Worm (Caenorhabditis elegans): ENCODE results near the gene nhr-45.

Gene nhr-45

ce11 chrX:4660268-4660880, at the start of gene nhr-45:
Gene nhr-45 (minus strand): TSS chrX:4660318.
- no peak for TF ChIP-seq unc-62 (GFP tag; optimal IDR thresholded peaks at IDR 0.05)

- TF ChIP-seq unc-62 (GFP tag; optimal IDR thresholded peaks at IDR 0.05) = no peak
Observed at ce11 chrX:4706755-4707226, 46.7 kb upstream of the nhr-45 start, which contains the start of gene dhhc-10. Gene dhhc-10 (plus strand): TSS chrX:4707176.

- no peak for TF ChIP-seq unc-62 (GFP tag; optimal IDR thresholded peaks at IDR 0.05)
Observed at ce11 chrX:4705666-4706065, 45.5 kb upstream of the nhr-45 start.

- no peak for TF ChIP-seq unc-62 (GFP tag; optimal IDR thresholded peaks at IDR 0.05)
Observed at ce11 chrX:4704877-4705276, 44.8 kb upstream of the nhr-45 start, which contains the start of gene aqp-8. Gene aqp-8 (minus strand): TSS chrX:4704977.

ce11 chrX:4700083-4700482, 40.0 kb upstream of the nhr-45 start:
- no peak for TF ChIP-seq unc-62 (GFP tag; optimal IDR thresholded peaks at IDR 0.05)

ce11 chrX:4699411-4700050, 39.4 kb upstream of the nhr-45 start, which contains the start of gene hyl-2:
Gene hyl-2 (minus strand): TSS chrX:4699461.
- TF ChIP-seq unc-62 (GFP tag; optimal IDR thresholded peaks at IDR 0.05) = no peak

ce11 chrX:4698271-4698670, 38.2 kb upstream of the nhr-45 start:
- TF ChIP-seq unc-62 (GFP tag; optimal IDR thresholded peaks at IDR 0.05) = no peak

ce11 chrX:4694611-4695370, 34.7 kb upstream of the nhr-45 start:
- no peak for TF ChIP-seq unc-62 (GFP tag; optimal IDR thresholded peaks at IDR 0.05)

ce11 chrX:4691148-4691773, 31.1 kb upstream of the nhr-45 start, which contains the start of gene K02G10.5:
Gene K02G10.5 (minus strand): TSS chrX:4691198.
- no peak for TF ChIP-seq unc-62 (GFP tag; optimal IDR thresholded peaks at IDR 0.05)

ce11 chrX:4685579-4685978, 25.5 kb upstream of the nhr-45 start:
- no peak for TF ChIP-seq unc-62 (GFP tag; optimal IDR thresholded peaks at IDR 0.05)

ce11 chrX:4682616-4683015, 22.5 kb upstream of the nhr-45 start, which contains the start of gene K02G10.15:
Gene K02G10.15 (minus strand): TSS chrX:4682716.
- no peak for TF ChIP-seq unc-62 (GFP tag; optimal IDR thresholded peaks at IDR 0.05)

ce11 chrX:4678029-4678428, 17.9 kb upstream of the nhr-45 start, which contains the start of gene flp-11:
Gene flp-11 (minus strand): TSS chrX:4678129.
- no peak for TF ChIP-seq unc-62 (GFP tag; optimal IDR thresholded peaks at IDR 0.05)

- no peak for TF ChIP-seq unc-62 (GFP tag; optimal IDR thresholded peaks at IDR 0.05)
Observed at ce11 chrX:4676702-4677101, 16.6 kb upstream of the nhr-45 start.

ce11 chrX:4673165-4673756, 13.1 kb upstream of the nhr-45 start, which contains the start of gene tmem-135:
Gene tmem-135 (plus strand): TSS chrX:4673706.
- TF ChIP-seq unc-62 (GFP tag; optimal IDR thresholded peaks at IDR 0.05) = no peak

- no peak for TF ChIP-seq unc-62 (GFP tag; optimal IDR thresholded peaks at IDR 0.05)
Observed at ce11 chrX:4671837-4672236, 11.7 kb upstream of the nhr-45 start.

All from whole organism, dauer.